Worm (Caenorhabditis elegans): ENCODE data around the gene lec-9.

The lec-9 gene

DNA sequence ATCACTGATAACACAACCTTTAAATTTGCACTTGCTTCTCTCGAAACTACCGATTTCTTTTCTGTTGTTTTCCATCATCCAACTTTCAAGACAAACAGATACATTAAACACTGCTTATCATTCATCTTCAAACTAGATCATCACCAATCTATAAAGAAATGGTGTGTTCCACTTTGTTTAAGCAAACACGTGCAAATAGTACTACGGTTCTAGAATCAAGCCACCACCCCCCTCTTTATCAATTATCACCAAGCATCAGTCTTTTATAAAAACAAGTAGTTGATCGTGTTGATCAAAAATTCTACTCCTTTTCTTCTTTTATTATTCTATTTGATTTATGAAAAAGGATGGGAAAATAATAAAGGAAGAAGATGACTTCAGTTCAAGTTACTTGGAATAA, 38.2 kb downstream of the lec-9 start (continued):
- TF ChIP-seq unc-62 (GFP tag; optimal IDR thresholded peaks at IDR 0.05 in 1 of 2) = no peak
- TF ChIP-seq unc-62 (tag; optimal IDR thresholded peaks at IDR 0.05) = no peak
- no peak for TF ChIP-seq nhr-10 (tag; optimal IDR thresholded peaks at IDR 0.05)
- peak; percentile 54 for TF ChIP-seq dve-1 (tag; optimal IDR thresholded peaks at IDR 0.05; ENCODE audit: insufficient read depth)
- peak; percentile 47; the same call in 1 of the 2 replicates for TF ChIP-seq php-3 (GFP tag; IDR thresholded peaks at IDR 0.05)
- no peak for TF ChIP-seq ZK337.2 (GFP tag; IDR thresholded peaks at IDR 0.05)
- TF ChIP-seq vab-7 (GFP tag; IDR thresholded peaks at IDR 0.05) = no peak
- no peak for TF ChIP-seq T26A8.4 (GFP tag; IDR thresholded peaks at IDR 0.05)
- TF ChIP-seq pqm-1 (tag; optimal IDR thresholded peaks at IDR 0.05) = no peak
- TF ChIP-seq nhr-6 (tag; optimal IDR thresholded peaks at IDR 0.05) = peak; percentile 17
- TF ChIP-seq nhr-102 (tag; optimal IDR thresholded peaks at IDR 0.05) = no peak
- TF ChIP-seq dmd-8 (GFP tag; IDR thresholded peaks at IDR 0.05) = no peak
- no peak for TF ChIP-seq zfp-3 (GFP tag; conservative IDR thresholded peaks at IDR 0.05)
- TF ChIP-seq jun-1 (tag; optimal IDR thresholded peaks at IDR 0.05) = no peak
- no peak for TF ChIP-seq F44E2.7 (GFP tag; IDR thresholded peaks at IDR 0.05)
- TF ChIP-seq daf-12 (tag; optimal IDR thresholded peaks at IDR 0.05) = no peak
- TF ChIP-seq daf-16 (GFP tag; optimal IDR thresholded peaks at IDR 0.05) = peak in 1 of 2 experiments; percentile 50
- TF ChIP-seq daf-16 (tag; optimal IDR thresholded peaks at IDR 0.05) = peak; percentile 95
- TF ChIP-seq zag-1 (tag; optimal IDR thresholded peaks at IDR 0.05) = no peak
- TF ChIP-seq tag-97 (GFP tag; IDR thresholded peaks at IDR 0.05) = no peak
- no peak for TF ChIP-seq daf-8 (GFP tag; IDR thresholded peaks at IDR 0.05)

- TF ChIP-seq gei-8 (GFP tag; optimal IDR thresholded peaks at IDR 0.05) (no peak), nhr-28 (tag; optimal IDR thresholded peaks at IDR 0.05) (peak; percentile 36), nhr-77 (tag; optimal IDR thresholded peaks at IDR 0.05) (peak; percentile 19), php-3 (GFP tag; IDR thresholded peaks at IDR 0.05) (peak; percentile 72), zip-2 (tag; optimal IDR thresholded peaks at IDR 0.05) (no peak), pqm-1 (tag; optimal IDR thresholded peaks at IDR 0.05) (peak; percentile 89), mes-2 (tag; optimal IDR thresholded peaks at IDR 0.05; ENCODE audit: poor library complexity, severe bottlenecking) (peak; percentile 13), daf-16 (GFP tag; optimal IDR thresholded peaks at IDR 0.05) (no peak), daf-16 (tag; optimal IDR thresholded peaks at IDR 0.05) (peak; percentile 74), unc-62 (GFP tag; optimal IDR thresholded peaks at IDR 0.05 in 1 of 2) (peak in 1 of 2 experiments; percentile 22), unc-62 (tag; optimal IDR thresholded peaks at IDR 0.05) (no peak), dmd-6 (GFP tag; IDR thresholded peaks at IDR 0.05) (peak; percentile 56), tra-1 (GFP tag; IDR thresholded peaks at IDR 0.05) (no peak), sdz-12 (GFP tag; optimal IDR thresholded peaks at IDR 0.05) (no peak), daf-12 (tag; optimal IDR thresholded peaks at IDR 0.05) (no peak), lir-3 (tag; optimal IDR thresholded peaks at IDR 0.05) (no peak)
Measured at ce11 chrX:17638970-17639369, 38.7 kb downstream of the lec-9 start.

- TF ChIP-seq fos-1 (tag; optimal IDR thresholded peaks at IDR 0.05) (no peak), mdt-29 (GFP tag; IDR thresholded peaks at IDR 0.05) (no peak), nhr-41 (GFP tag; IDR thresholded peaks at IDR 0.05) (no peak), spr-3 (GFP tag; optimal IDR thresholded peaks at IDR 0.05) (no peak), hmg-1.1 (GFP tag; IDR thresholded peaks at IDR 0.05) (0 out of 2 replicates have a peak, but pooled peaks have one; percentile 41), hif-1 (tag; optimal IDR thresholded peaks at IDR 0.05) (peak in 1 of 2 experiments; percentile 63), tra-1 (GFP tag; IDR thresholded peaks at IDR 0.05) (peak; percentile 82), Y5F2A.4 (GFP tag; optimal IDR thresholded peaks at IDR 0.05) (no peak), lin-38 (GFP tag; IDR thresholded peaks at IDR 0.05) (no peak), ama-1 (optimal IDR thresholded peaks at IDR 0.05) (no peak), vab-7 (GFP tag; IDR thresholded peaks at IDR 0.05) (no peak), nhr-11 (tag; optimal IDR thresholded peaks at IDR 0.05) (peak; percentile 80), duxl-1 (tag; optimal IDR thresholded peaks at IDR 0.05; ENCODE audit: poor library complexity) (no peak), nhr-25 (tag; optimal IDR thresholded peaks at IDR 0.05; ENCODE audit: borderline replicate concordance, insufficient read depth) (peak; percentile 51), T20F7.1 (GFP tag; optimal IDR thresholded peaks at IDR 0.05) (no peak), daf-8 (GFP tag; IDR thresholded peaks at IDR 0.05) (no peak), saeg-2 (GFP tag; IDR thresholded peaks at IDR 0.05) (peak; percentile 79; the same call in 1 of the 2 replicates), daf-16 (GFP tag; optimal IDR thresholded peaks at IDR 0.05) (peak in 1 of 2 experiments; percentile 85), daf-16 (tag; optimal IDR thresholded peaks at IDR 0.05) (peak; percentile 11), ces-1 (GFP tag; optimal IDR thresholded peaks at IDR 0.05) (no peak), snpc-4 (tag; optimal IDR thresholded peaks at IDR 0.05) (no peak), rbr-2 (tag; optimal IDR thresholded peaks at IDR 0.05) (no peak), lin-1 (GFP tag; IDR thresholded peaks at IDR 0.05) (0 out of 2 replicates have a peak, but pooled peaks have one; percentile 23)
Measured at ce11 chrX:17640790-17641189, 40.5 kb downstream of the lec-9 start, which contains the start of gene H18N23.2. Gene H18N23.2, minus strand, starts transcription at chrX:17640871.
